Fruit fly (Drosophila melanogaster) whole organism, embryonic: ENCODE results near the gene Eig71Ej.
A peak's percentile ranks its signal among the peaks of the same experiment; 100 is the strongest.

ENCODE experiments used
- Atf-2 ChIP-seq: fragments of 200-800 bp; sonication (Bioruptor generic); optimal IDR thresholded peaks from 2 replicates; lab custom pipeline; 2016; ENCODE audit warnings: missing biosample characterization, missing genetic modification characterization
- B-H1 ChIP-seq: fragments of 200-800 bp; sonication (Bioruptor generic); IDR thresholded peaks from 3 replicates; pipeline ENCODE4 v1.3.6; 2022; ENCODE audit warnings: missing biosample characterization, missing genetic modification characterization
- Bteb2 ChIP-seq: fragments of 200-800 bp; sonication (Bioruptor generic); optimal IDR thresholded peaks from 2 replicates; lab custom pipeline; 2016; ENCODE audit warnings: missing biosample characterization, missing genetic modification characterization
- CG11093 ChIP-seq: fragments of 200-800 bp; sonication (Bioruptor generic); IDR thresholded peaks from 3 replicates; pipeline ENCODE4 v1.3.6; 2022; ENCODE audit warnings: missing biosample characterization, missing genetic modification characterization
- CG11695 ChIP-seq: fragments of 200-800 bp; sonication (Bioruptor generic); IDR thresholded peaks from 3 replicates; pipeline ENCODE4 v1.3.6; 2022; ENCODE audit warnings: missing biosample characterization, missing genetic modification characterization
- CG13775 ChIP-seq: fragments of 200-800 bp; sonication (Bioruptor generic); optimal IDR thresholded peaks from 3 replicates; lab custom pipeline; 2017; ENCODE audit warnings: missing biosample characterization, mild to moderate bottlenecking, missing genetic modification characterization
- CG14050 ChIP-seq: fragments of 200-800 bp; sonication (Bioruptor generic); IDR thresholded peaks from 3 replicates; pipeline ENCODE4 v1.3.6; 2022; ENCODE audit warnings: missing biosample characterization, missing genetic modification characterization
- CG15514 ChIP-seq: fragments of 200-800 bp; sonication (Bioruptor generic); optimal IDR thresholded peaks from 3 replicates; lab custom pipeline; 2017; ENCODE audit warnings: missing biosample characterization, missing genetic modification characterization, mild to moderate bottlenecking, moderate library complexity, missing genetic modification reagents
- CG17829 ChIP-seq: fragments of 200-800 bp; optimal IDR thresholded peaks from 2 replicates; lab custom pipeline; 2019; ENCODE audit warnings: missing biosample characterization, mild to moderate bottlenecking, missing genetic modification characterization, moderate library complexity
- CG18476 ChIP-seq: fragments of 200-800 bp; sonication (Bioruptor generic); optimal IDR thresholded peaks from 2 replicates; lab custom pipeline; 2016; ENCODE audit warnings: missing biosample characterization, mild to moderate bottlenecking, missing genetic modification characterization
- CG18764 ChIP-seq: fragments of 200-800 bp; sonication (Bioruptor generic); optimal IDR thresholded peaks from 3 replicates; lab custom pipeline; 2016; ENCODE audit warnings: missing biosample characterization, missing genetic modification characterization
- CG2678 ChIP-seq: fragments of 200-800 bp; sonication (Bioruptor generic); optimal IDR thresholded peaks from 3 replicates; lab custom pipeline; 2019; ENCODE audit warnings: missing biosample characterization, mild to moderate bottlenecking, missing genetic modification characterization, moderate library complexity
- CG3281 ChIP-seq: fragments of 200-800 bp; sonication (Bioruptor generic); optimal IDR thresholded peaks from 3 replicates; lab custom pipeline; 2017; ENCODE audit warnings: missing biosample characterization, mild to moderate bottlenecking, missing genetic modification characterization
- CG3407 ChIP-seq: fragments of 200-800 bp; sonication (Bioruptor generic); optimal IDR thresholded peaks from 2 replicates; lab custom pipeline; 2018; ENCODE audit warnings: missing biosample characterization, mild to moderate bottlenecking, missing genetic modification characterization
- CG34422 ChIP-seq: fragments of 200-800 bp; sonication (Bioruptor generic); IDR thresholded peaks from 3 replicates; pipeline ENCODE4 v1.3.6; 2022; ENCODE audit warnings: missing biosample characterization, missing genetic modification characterization
- CG4360 ChIP-seq: fragments of 200-800 bp; sonication (Bioruptor generic); IDR thresholded peaks from 2 replicates; pipeline ENCODE4 v1.3.6; 2022; ENCODE audit warnings: missing biosample characterization, missing genetic modification characterization
- CG5953 ChIP-seq: fragments of 200-800 bp; sonication (Bioruptor generic); IDR thresholded peaks from 2 replicates; pipeline ENCODE4 v1.3.6; 2022; ENCODE audit warnings: missing biosample characterization, missing genetic modification characterization
- CG7839 ChIP-seq: fragments of 200-800 bp; sonication (Bioruptor generic); optimal IDR thresholded peaks from 3 replicates; lab custom pipeline; 2018; ENCODE audit warnings: missing biosample characterization, mild to moderate bottlenecking, missing genetic modification characterization, moderate library complexity
- CG8765 ChIP-seq: fragments of 200-800 bp; sonication (Bioruptor generic); IDR thresholded peaks from 2 replicates; pipeline ENCODE4 v1.3.6; 2022; ENCODE audit warnings: missing biosample characterization, missing genetic modification characterization
- CG8924 ChIP-seq: fragments of 200-800 bp; optimal IDR thresholded peaks from 3 replicates; lab custom pipeline; 2019; ENCODE audit warnings: missing biosample characterization, mild to moderate bottlenecking, missing genetic modification characterization, moderate library complexity
- CG9215 ChIP-seq: fragments of 200-800 bp; sonication (Bioruptor generic); IDR thresholded peaks from 2 replicates; pipeline ENCODE4 v1.3.6; 2022; ENCODE audit warnings: missing biosample characterization, missing genetic modification characterization
- CrebB ChIP-seq: fragments of 200-800 bp; sonication (Bioruptor generic); optimal IDR thresholded peaks from 3 replicates; lab custom pipeline; 2018; ENCODE audit warnings: missing biosample characterization, mild to moderate bottlenecking, missing genetic modification characterization
- D19B ChIP-seq: fragments of 200-800 bp; sonication (Bioruptor generic); optimal IDR thresholded peaks from 2 replicates; lab custom pipeline; 2017; ENCODE audit warnings: missing biosample characterization, mild to moderate bottlenecking, missing genetic modification characterization
- Dfd ChIP-seq, 2 experiments: fragments of >200 bp; optimal IDR thresholded peaks; 2 replicates each; lab custom pipeline; 2017; ENCODE audit warnings: missing biosample characterization in 2 of 2, missing genetic modification characterization in 2 of 2
- Ets65A ChIP-seq: fragments of 200-800 bp; sonication (Bioruptor generic); peaks from one replicate; lab custom pipeline; 2016; ENCODE audit warnings: missing biosample characterization, missing genetic modification characterization
- Ets97D ChIP-seq: fragments of 200-800 bp; sonication (Bioruptor generic); optimal IDR thresholded peaks from 3 replicates; lab custom pipeline; 2016; ENCODE audit warnings: missing biosample characterization, missing genetic modification characterization
- HLH4C ChIP-seq: fragments of 200-800 bp; sonication (Bioruptor generic); IDR thresholded peaks from 3 replicates; pipeline ENCODE4 v1.3.6; 2022; ENCODE audit warnings: missing biosample characterization, missing genetic modification characterization; ENCODE audit not compliant: partially characterized antibody
- MTF-1 ChIP-seq: fragments of 200-800 bp; sonication (Bioruptor generic); optimal IDR thresholded peaks from 2 replicates; lab custom pipeline; 2018; ENCODE audit warnings: missing biosample characterization, mild to moderate bottlenecking, missing genetic modification characterization, borderline replicate concordance
- Max ChIP-seq: fragments of 200-800 bp; sonication (Bioruptor generic); optimal IDR thresholded peaks from 2 replicates; lab custom pipeline; 2016; ENCODE audit warnings: missing biosample characterization, mild to moderate bottlenecking, missing genetic modification characterization
- NC2β ChIP-seq: fragments of 200-800 bp; sonication (Bioruptor generic); optimal IDR thresholded peaks from 2 replicates; lab custom pipeline; 2016; ENCODE audit warnings: missing biosample characterization, missing genetic modification characterization
- Oli ChIP-seq: fragments of 200-800 bp; sonication (Bioruptor generic); optimal IDR thresholded peaks from 2 replicates; lab custom pipeline; 2018; ENCODE audit warnings: missing biosample characterization, mild to moderate bottlenecking, missing genetic modification characterization, moderate library complexity
- Ptx1 ChIP-seq: fragments of 200-800 bp; sonication (Bioruptor generic); IDR thresholded peaks from 2 replicates; pipeline ENCODE4 v1.3.6; 2022; ENCODE audit warnings: missing biosample characterization, missing genetic modification characterization
- Rx ChIP-seq: fragments of 200-800 bp; sonication (Bioruptor generic); IDR thresholded peaks from 2 replicates; pipeline ENCODE4 v1.3.6; 2022; ENCODE audit warnings: missing biosample characterization, missing genetic modification characterization
- Six4 ChIP-seq: fragments of 200-800 bp; sonication (Bioruptor generic); optimal IDR thresholded peaks from 2 replicates; lab custom pipeline; 2016; ENCODE audit warnings: missing biosample characterization, missing genetic modification characterization
- Sox100B ChIP-seq: fragments of 200-800 bp; sonication (Bioruptor generic); optimal IDR thresholded peaks from 3 replicates; lab custom pipeline; 2018; ENCODE audit warnings: missing biosample characterization, mild to moderate bottlenecking, missing genetic modification characterization
- ab ChIP-seq: fragments of 200-800 bp; sonication (Bioruptor generic); optimal IDR thresholded peaks from 2 replicates; lab custom pipeline; 2016; ENCODE audit warnings: missing biosample characterization, missing genetic modification characterization
- corto ChIP-seq: fragments of 200-800 bp; sonication (Bioruptor generic); optimal IDR thresholded peaks from 2 replicates; lab custom pipeline; 2016; ENCODE audit warnings: missing biosample characterization, mild to moderate bottlenecking, missing genetic modification characterization, moderate library complexity
- dan ChIP-seq: fragments of 200-800 bp; sonication (Bioruptor generic); IDR thresholded peaks from 2 replicates; pipeline ENCODE4 v1.3.6; 2022; ENCODE audit warnings: missing biosample characterization, missing genetic modification characterization
- dysf ChIP-seq: fragments of 200-800 bp; sonication (Bioruptor generic); IDR thresholded peaks from 3 replicates; pipeline ENCODE4 v1.3.6; 2022; ENCODE audit warnings: missing biosample characterization, missing genetic modification characterization
- emc ChIP-seq: fragments of 200-800 bp; sonication (Bioruptor generic); optimal IDR thresholded peaks from 2 replicates; lab custom pipeline; 2016; ENCODE audit warnings: missing biosample characterization, missing genetic modification characterization
- gt ChIP-seq: fragments of 200-800 bp; sonication (Bioruptor generic); IDR thresholded peaks from 2 replicates; pipeline ENCODE4 v1.3.6; 2022; ENCODE audit warnings: missing biosample characterization, missing genetic modification characterization
- ind ChIP-seq: fragments of 200-800 bp; sonication (Bioruptor generic); optimal IDR thresholded peaks from 3 replicates; lab custom pipeline; 2016; ENCODE audit warnings: missing biosample characterization, missing genetic modification characterization
- inv ChIP-seq: fragments of 200-800 bp; sonication (Bioruptor generic); IDR thresholded peaks from 2 replicates; pipeline ENCODE4 v1.3.6; 2022; ENCODE audit warnings: missing biosample characterization, missing genetic modification characterization; ENCODE audit not compliant: partially characterized antibody
- kni ChIP-seq: fragments of 200-800 bp; sonication (Bioruptor generic); optimal IDR thresholded peaks from 3 replicates; lab custom pipeline; 2017; ENCODE audit warnings: mild to moderate bottlenecking, missing biosample characterization, missing genetic modification reagents, missing genetic modification characterization
- nerfin-2 ChIP-seq: fragments of 200-800 bp; sonication (Bioruptor generic); IDR thresholded peaks from 2 replicates; pipeline ENCODE4 v1.3.6; 2022; ENCODE audit warnings: missing biosample characterization, missing genetic modification characterization; ENCODE audit not compliant: partially characterized antibody
- otp ChIP-seq: fragments of 200-800 bp; sonication (Bioruptor generic); IDR thresholded peaks from 3 replicates; pipeline ENCODE4, ENCODE4 v1.3.6; 2022; ENCODE audit warnings: missing biosample characterization, missing genetic modification characterization
- psq ChIP-seq: fragments of 200-800 bp; sonication (Bioruptor generic); optimal IDR thresholded peaks from 2 replicates; lab custom pipeline; 2017; ENCODE audit warnings: missing biosample characterization, missing genetic modification characterization
- repo ChIP-seq: fragments of 200-800 bp; sonication (Bioruptor generic); optimal IDR thresholded peaks from 2 replicates; lab custom pipeline; 2016; ENCODE audit warnings: missing biosample characterization, missing genetic modification characterization
- rib ChIP-seq: fragments of 200-800 bp; sonication (Bioruptor generic); IDR thresholded peaks from 2 replicates; pipeline ENCODE4 v1.3.6; 2022; ENCODE audit warnings: missing biosample characterization, missing genetic modification characterization
- sob ChIP-seq: fragments of 200-800 bp; sonication (Bioruptor generic); IDR thresholded peaks from 2 replicates; pipeline ENCODE4 v1.3.6; 2022; ENCODE audit warnings: missing biosample characterization, missing genetic modification characterization
- tx ChIP-seq: fragments of 200-800 bp; sonication (Bioruptor generic); optimal IDR thresholded peaks from 2 replicates; lab custom pipeline; 2016; ENCODE audit warnings: missing biosample characterization, missing genetic modification characterization
- zfh2 ChIP-seq: fragments of 200-800 bp; sonication (Bioruptor generic); optimal IDR thresholded peaks from 2 replicates; lab custom pipeline; 2016; ENCODE audit warnings: missing biosample characterization, missing genetic modification characterization

The Eig71Ej gene

dm6 chr3L:15700338-15700966 lies 39.6 kb upstream of the Eig71Ej start (continued):
- TF ChIP-seq CrebB (tag; lab: Kevin White, UChicago) (no peak), CG3281 (GFP tag; lab: Kevin White, UChicago) (no peak), corto (GFP tag; lab: Kevin White, UChicago) (peak; percentile 44), Oli (tag; lab: Kevin White, UChicago) (peak; percentile 42), D19B (no peak), Ets65A (no peak), CG3407 (GFP tag; lab: Kevin White, UChicago) (peak; percentile 25), NC2β (GFP tag; lab: Kevin White, UChicago) (no peak), psq (GFP tag; lab: Kevin White, UChicago) (no peak), Max (GFP tag; lab: Kevin White, UChicago) (no peak), CG11093 (GFP tag; lab: Robert Waterston, UW) (no peak), ind (no peak), ab (GFP tag; lab: Kevin White, UChicago) (no peak), Sox100B (GFP tag; lab: Kevin White, UChicago) (no peak), CG18764 (GFP tag; lab: Kevin White, UChicago) (no peak), tx (GFP tag; lab: Kevin White, UChicago) (no peak), CG4360 (GFP tag; lab: Robert Waterston, UW) (peak; percentile 95), sob (GFP tag; lab: Robert Waterston, UW) (no peak), HLH4C (GFP tag; lab: Robert Waterston, UW) (no peak), CG13775 (GFP tag; lab: Kevin White, UChicago) (peak; percentile 76), zfh2 (GFP tag; lab: Kevin White, UChicago) (no peak), B-H1 (GFP tag; lab: Robert Waterston, UW) (no peak), CG2678 (tag; lab: Kevin White, UChicago) (no peak), CG14050 (GFP tag; lab: Robert Waterston, UW) (no peak), inv (no peak), CG9215 (GFP tag; lab: Robert Waterston, UW) (no peak), otp (GFP tag; lab: Robert Waterston, UW) (no peak), gt (GFP tag; lab: Robert Waterston, UW) (no peak), CG7839 (tag; lab: Kevin White, UChicago) (peak; percentile 57), CG5953 (GFP tag; lab: Robert Waterston, UW) (no peak), Ptx1 (GFP tag; lab: Robert Waterston, UW) (no peak), dysf (no peak), Rx (no peak), CG18476 (GFP tag; lab: Kevin White, UChicago) (no peak), CG8924 (peak; percentile 75), repo (no peak), Ets97D (GFP tag; lab: Kevin White, UChicago) (no peak), Atf-2 (GFP tag; lab: Kevin White, UChicago) (no peak), CG15514 (GFP tag; lab: Kevin White, UChicago) (no peak), rib (GFP tag; lab: Robert Waterston, UW) (no peak), nerfin-2 (no peak), Dfd (GFP tag; optimal IDR thresholded peaks at IDR 0.05; lab: Kevin White, UChicago) (no peak), CG17829 (tag; lab: Kevin White, UChicago) (peak; percentile 58), CG11695 (GFP tag; lab: Robert Waterston, UW) (no peak), CG34422 (no peak), dan (GFP tag; lab: Robert Waterston, UW) (no peak), Bteb2 (GFP tag; lab: Kevin White, UChicago) (no peak), MTF-1 (no peak), kni (no peak), Six4 (GFP tag; lab: Kevin White, UChicago) (no peak), emc (GFP tag; lab: Kevin White, UChicago) (no peak), CG8765 (0 out of 2 replicates have a peak, but pooled peaks have one; percentile 16)
